Worm (Caenorhabditis elegans) whole organism, L1 larva: ENCODE results near the gene F26F4.2.
A peak's percentile ranks its signal among the peaks of the same experiment; 100 is the strongest.

ENCODE experiments used
- C04F5.9 ChIP-seq: sonication (generic microtip); optimal IDR thresholded peaks from 2 replicates; lab custom pipeline; 2016; ENCODE audit warnings: missing genetic modification characterization, missing compliant biosample characterization
- C34B4.2 ChIP-seq: sonication (generic microtip); optimal IDR thresholded peaks from 2 replicates; lab custom pipeline; 2017; ENCODE audit warnings: mild to moderate bottlenecking, missing genetic modification characterization, missing compliant biosample characterization
- aha-1 ChIP-seq: fragments of 150-350 bp; optimal IDR thresholded peaks from 2 replicates; lab custom pipeline; 2014; ENCODE audit warnings: missing biosample characterization, missing genetic modification characterization
- ama-1 ChIP-seq: fragments of 150-350 bp; optimal IDR thresholded peaks from 2 replicates; lab custom pipeline; 2014
- blmp-1 ChIP-seq: fragments of 150-350 bp; optimal IDR thresholded peaks from 2 replicates; lab custom pipeline; 2014; ENCODE audit warnings: missing biosample characterization, missing genetic modification characterization
- ceh-82 ChIP-seq, 3 experiments: fragments of 150-350 bp in 1 of 3; sonication (generic microtip) in 2 of 3; optimal IDR thresholded peaks; 2 replicates each; lab custom pipeline; 2014 to 2017; ENCODE audit warnings: missing biosample characterization in 3 of 3, missing genetic modification characterization in 3 of 3
- ceh-88 ChIP-seq: fragments of 200-800 bp; sonication (Bioruptor generic); IDR thresholded peaks from 2 replicates; pipeline ENCODE4 v1.3.6; 2022; ENCODE audit warnings: missing genetic modification characterization, missing compliant biosample characterization
- dpl-1 ChIP-seq, 3 experiments: fragments of 150-350 bp in 2 of 3; sonication (generic microtip) in 1 of 3; optimal IDR thresholded peaks; 2 replicates each; lab custom pipeline; 2014 to 2017; ENCODE audit warnings: missing biosample characterization in 3 of 3, missing genetic modification characterization in 3 of 3, missing genetic modification reagents in 3 of 3
- efl-1 ChIP-seq, 4 experiments: fragments of 150-350 bp; optimal IDR thresholded peaks in 3 of 4; peaks in 1 of 4; 1 replicate in 1 of 4; 2 replicates in 3 of 4; lab custom pipeline; 2014; ENCODE audit warnings: missing biosample characterization in 2 of 4, missing genetic modification characterization in 2 of 4, missing genetic modification reagents in 2 of 4
- efl-3 ChIP-seq: fragments of 200-800 bp; sonication (Bioruptor generic); optimal IDR thresholded peaks from 2 replicates; lab custom pipeline; 2018; ENCODE audit warnings: mild to moderate bottlenecking, missing genetic modification characterization, missing compliant biosample characterization
- egl-27 ChIP-seq, 2 experiments: fragments of 150-350 bp in 1 of 2; sonication (generic microtip); optimal IDR thresholded peaks; 3 replicates each; lab custom pipeline; 2017 to 2018; ENCODE audit warnings: missing biosample characterization in 2 of 2, missing genetic modification characterization in 2 of 2, missing genetic modification reagents in 2 of 2
- ets-5 ChIP-seq: fragments of 200-800 bp; sonication (Bioruptor generic); IDR thresholded peaks from 2 replicates; pipeline ENCODE4 v1.3.6; 2022; ENCODE audit warnings: missing genetic modification characterization, missing compliant biosample characterization
- fkh-4 ChIP-seq: sonication (generic microtip); optimal IDR thresholded peaks from 2 replicates; lab custom pipeline; 2016; ENCODE audit warnings: missing compliant biosample characterization, missing genetic modification characterization, borderline replicate concordance
- fos-1 ChIP-seq: fragments of 150-350 bp; optimal IDR thresholded peaks from 2 replicates; lab custom pipeline; 2014; ENCODE audit warnings: missing biosample characterization, missing genetic modification characterization
- hlh-4 ChIP-seq: sonication (generic microtip); optimal IDR thresholded peaks from 2 replicates; lab custom pipeline; 2016; ENCODE audit warnings: mild to moderate bottlenecking, missing genetic modification characterization, missing compliant biosample characterization
- jun-1 ChIP-seq: fragments of 150-350 bp; optimal IDR thresholded peaks from 2 replicates; lab custom pipeline; 2014; ENCODE audit warnings: missing biosample characterization, missing genetic modification reagents, missing genetic modification characterization
- lin-13 ChIP-seq: fragments of 150-350 bp; optimal IDR thresholded peaks from 2 replicates; lab custom pipeline; 2014; ENCODE audit warnings: missing biosample characterization, missing genetic modification reagents, missing genetic modification characterization
- lin-14 ChIP-seq: fragments of 200-800 bp; sonication (Bioruptor generic); optimal IDR thresholded peaks from 2 replicates; lab custom pipeline; 2018; ENCODE audit warnings: mild to moderate bottlenecking, missing genetic modification characterization, moderate library complexity, missing compliant biosample characterization
- lin-15B ChIP-seq: fragments of 150-350 bp; sonication (generic microtip); optimal IDR thresholded peaks from 3 replicates; lab custom pipeline; 2014; ENCODE audit warnings: missing biosample characterization, missing genetic modification characterization
- lin-35 ChIP-seq, 2 experiments: fragments of 150-350 bp; optimal IDR thresholded peaks; 2 replicates each; lab custom pipeline; 2014; ENCODE audit warnings: missing biosample characterization in 2 of 2, missing genetic modification characterization in 2 of 2, missing genetic modification reagents in 2 of 2
- lin-39 ChIP-seq: fragments of 150-350 bp; optimal IDR thresholded peaks from 2 replicates; lab custom pipeline; 2014; ENCODE audit warnings: missing biosample characterization, missing genetic modification reagents, missing genetic modification characterization
- lsy-2 ChIP-seq, 2 experiments: fragments of 150-350 bp; optimal IDR thresholded peaks; 2 replicates each; lab custom pipeline; 2014; ENCODE audit warnings: missing biosample characterization in 2 of 2, missing genetic modification characterization in 2 of 2
- mdl-1 ChIP-seq, 2 experiments: fragments of 150-350 bp; optimal IDR thresholded peaks; 2 replicates each; lab custom pipeline; 2014 to 2017; ENCODE audit warnings: missing biosample characterization in 2 of 2, missing genetic modification characterization in 2 of 2, inconsistent platforms in 1 of 2
- mef-2 ChIP-seq: fragments of 150-350 bp; optimal IDR thresholded peaks from 2 replicates; lab custom pipeline; 2014; ENCODE audit warnings: missing biosample characterization, missing genetic modification characterization
- mep-1 ChIP-seq: fragments of 150-350 bp; optimal IDR thresholded peaks from 2 replicates; lab custom pipeline; 2014; ENCODE audit warnings: missing biosample characterization, missing genetic modification characterization
- nhr-11 ChIP-seq: fragments of 150-350 bp; optimal IDR thresholded peaks from 2 replicates; lab custom pipeline; 2014; ENCODE audit warnings: missing biosample characterization, missing genetic modification characterization
- nhr-12 ChIP-seq: sonication (generic microtip); optimal IDR thresholded peaks from 2 replicates; lab custom pipeline; 2017; ENCODE audit warnings: missing biosample characterization, missing genetic modification characterization
- nhr-19 ChIP-seq: fragments of 200-800 bp; sonication (Bioruptor generic); conservative IDR thresholded peaks from 2 replicates; pipeline ENCODE4 v1.3.6; 2022; ENCODE audit warnings: missing genetic modification characterization, missing compliant biosample characterization
- nhr-28 ChIP-seq: fragments of 150-350 bp; optimal IDR thresholded peaks from 2 replicates; lab custom pipeline; 2014; ENCODE audit warnings: missing biosample characterization, missing genetic modification characterization
- nhr-47 ChIP-seq: sonication (generic microtip); optimal IDR thresholded peaks from 2 replicates; lab custom pipeline; 2016; ENCODE audit warnings: mild to moderate bottlenecking, missing genetic modification characterization, moderate library complexity, missing compliant biosample characterization
- nhr-71 ChIP-seq: sonication (generic microtip); optimal IDR thresholded peaks from 2 replicates; lab custom pipeline; 2016; ENCODE audit warnings: mild to moderate bottlenecking, missing genetic modification characterization, moderate library complexity, missing compliant biosample characterization
- nhr-77 ChIP-seq: fragments of 150-350 bp; optimal IDR thresholded peaks from 2 replicates; lab custom pipeline; 2014; ENCODE audit warnings: missing biosample characterization, missing genetic modification characterization
- nhr-84 ChIP-seq: sonication (generic microtip); optimal IDR thresholded peaks from 2 replicates; lab custom pipeline; 2017; ENCODE audit warnings: missing biosample characterization, missing genetic modification characterization
- nhr-85 ChIP-seq: sonication (generic microtip); peaks from one replicate; lab custom pipeline; 2016; ENCODE audit warnings: missing genetic modification characterization, inconsistent platforms, missing compliant biosample characterization
- nhr-90 ChIP-seq: sonication (generic microtip); optimal IDR thresholded peaks from 2 replicates; lab custom pipeline; 2016; ENCODE audit warnings: mild to moderate bottlenecking, missing genetic modification characterization, missing compliant biosample characterization; ENCODE audit not compliant: poor library complexity
- pax-3 ChIP-seq: fragments of 200-800 bp; sonication (Bioruptor generic); optimal IDR thresholded peaks from 2 replicates; lab custom pipeline; 2018; ENCODE audit warnings: mild to moderate bottlenecking, missing genetic modification characterization, moderate library complexity, missing compliant biosample characterization
- rnt-1 ChIP-seq: sonication (generic microtip); optimal IDR thresholded peaks from 2 replicates; lab custom pipeline; 2016; ENCODE audit warnings: mild to moderate bottlenecking, missing genetic modification characterization, moderate library complexity, missing compliant biosample characterization
- snpc-4 ChIP-seq: fragments of 150-350 bp; optimal IDR thresholded peaks from 2 replicates; lab custom pipeline; 2014; ENCODE audit warnings: missing biosample characterization, missing genetic modification characterization
- snu-23 ChIP-seq: sonication (generic microtip); optimal IDR thresholded peaks from 2 replicates; lab custom pipeline; 2016; ENCODE audit warnings: missing genetic modification characterization, missing compliant biosample characterization
- sox-4 ChIP-seq: sonication (generic microtip); optimal IDR thresholded peaks from 2 replicates; lab custom pipeline; 2016; ENCODE audit warnings: missing genetic modification characterization, missing compliant biosample characterization
- sptf-1 ChIP-seq: fragments of 150-350 bp; optimal IDR thresholded peaks from 2 replicates; lab custom pipeline; 2014; ENCODE audit warnings: missing biosample characterization, missing genetic modification characterization
- swsn-7 ChIP-seq: sonication (generic microtip); optimal IDR thresholded peaks from 2 replicates; lab custom pipeline; 2016; ENCODE audit warnings: missing genetic modification characterization, missing compliant biosample characterization
- unc-130 ChIP-seq: fragments of 150-350 bp; optimal IDR thresholded peaks from 2 replicates; lab custom pipeline; 2017; ENCODE audit warnings: missing biosample characterization, missing genetic modification characterization, inconsistent platforms
- vab-15 ChIP-seq: sonication (generic microtip); optimal IDR thresholded peaks from 2 replicates; lab custom pipeline; 2017; ENCODE audit warnings: missing genotype, mild to moderate bottlenecking, missing genetic modification characterization, missing compliant biosample characterization
- xbp-1 ChIP-seq: sonication (generic microtip); optimal IDR thresholded peaks from 2 replicates; lab custom pipeline; 2016; ENCODE audit warnings: missing genetic modification characterization, missing compliant biosample characterization
- zag-1 ChIP-seq: fragments of 150-350 bp; optimal IDR thresholded peaks from 2 replicates; lab custom pipeline; 2014; ENCODE audit warnings: missing biosample characterization, missing genetic modification characterization
- ztf-11 ChIP-seq, 2 experiments: sonication (generic microtip); optimal IDR thresholded peaks; 2 replicates each; lab custom pipeline; 2016 to 2017; ENCODE audit warnings: missing genetic modification characterization in 2 of 2, missing biosample characterization in 1 of 2, missing compliant biosample characterization in 1 of 2

Gene F26F4.2

DNA sequence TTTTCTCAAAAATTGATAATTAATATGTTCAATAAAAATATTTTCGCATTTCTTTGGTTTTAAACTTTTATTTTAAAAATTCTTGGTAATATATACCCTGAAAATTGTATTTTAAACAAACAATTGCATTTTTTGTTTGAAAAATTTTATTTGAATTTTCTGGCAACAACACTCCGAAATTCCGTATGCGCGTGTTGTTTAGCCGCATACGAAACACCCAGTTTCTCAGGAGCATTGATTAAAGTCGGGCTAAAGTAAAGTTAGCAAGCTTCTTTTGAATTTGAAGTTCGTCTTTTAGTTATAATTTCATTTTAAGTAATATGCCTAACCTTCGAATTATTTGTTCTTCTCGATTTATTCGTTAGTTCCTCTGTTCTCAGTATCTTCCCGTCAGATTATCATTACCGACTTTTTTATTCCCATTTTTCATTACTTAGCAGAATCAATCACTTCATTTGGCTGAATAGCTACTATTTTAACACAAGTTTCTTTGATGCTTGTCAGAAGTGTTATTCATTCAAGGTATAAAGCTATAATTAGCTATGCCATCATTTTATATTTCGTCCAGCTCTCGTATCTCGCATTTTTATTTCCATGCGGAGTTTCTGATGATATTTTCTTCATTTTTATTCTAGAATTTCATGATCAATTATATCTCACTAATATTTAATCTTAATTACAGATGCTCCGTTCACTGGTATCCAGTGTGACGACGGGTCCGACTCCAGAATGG lies 24.0 kb downstream of the F26F4.2 start, which contains the start of gene mrps-18C:
Gene mrps-18C (plus strand): TSS at position 683 of the 733 bp plus-strand sequence.
- TF ChIP-seq nhr-84 (tag; lab: Kevin White, UChicago) (no peak), lin-39 (no peak), egl-27 (tag; optimal IDR thresholded peaks at IDR 0.05; lab: Kevin White, UChicago) (no peak), unc-130 (tag; lab: Kevin White, UChicago) (no peak), C04F5.9 (tag; lab: Kevin White, UChicago) (no peak), vab-15 (no peak), lin-35 (GFP tag; optimal IDR thresholded peaks at IDR 0.05; lab: Kevin White, UChicago) (peak; percentile 60 to 69), fos-1 (no peak), nhr-77 (tag; lab: Kevin White, UChicago) (no peak), dpl-1 (GFP tag; optimal IDR thresholded peaks at IDR 0.05; lab: Kevin White, UChicago) (peak; percentile 42 to 70 (median 59)), pax-3 (no peak), lsy-2 (tag; optimal IDR thresholded peaks at IDR 0.05; lab: Kevin White, UChicago) (peak; percentile 19 to 60), snu-23 (GFP tag; lab: Kevin White, UChicago) (peak; percentile 16), fkh-4 (tag; lab: Kevin White, UChicago) (no peak), efl-3 (GFP tag; lab: Kevin White, UChicago) (no peak), lin-15B (tag; lab: Kevin White, UChicago) (peak; percentile 34), nhr-19 (GFP tag; lab: Robert Waterston, UW) (no peak), swsn-7 (tag; lab: Kevin White, UChicago) (no peak), lin-14 (GFP tag; lab: Kevin White, UChicago) (no peak), nhr-71 (tag; lab: Kevin White, UChicago) (peak; percentile 45), ceh-82 (tag; optimal IDR thresholded peaks at IDR 0.05; lab: Kevin White, UChicago) (peak in 1 of 3 experiments; percentile 11), nhr-85 (tag; lab: Kevin White, UChicago) (peak; percentile 2), mef-2 (no peak), nhr-28 (tag; lab: Kevin White, UChicago) (no peak), nhr-47 (tag; lab: Kevin White, UChicago) (peak; percentile 49), snpc-4 (tag; lab: Kevin White, UChicago) (no peak), sox-4 (tag; lab: Kevin White, UChicago) (no peak), jun-1 (no peak), ztf-11 (tag; optimal IDR thresholded peaks at IDR 0.05; lab: Kevin White, UChicago) (no peak), mep-1 (tag; lab: Kevin White, UChicago) (peak; percentile 47), rnt-1 (tag; lab: Kevin White, UChicago) (peak; percentile 35), nhr-11 (no peak), mdl-1 (tag; optimal IDR thresholded peaks at IDR 0.05; lab: Kevin White, UChicago) (no peak), C34B4.2 (tag; lab: Kevin White, UChicago) (no peak), ets-5 (GFP tag; lab: Robert Waterston, UW) (no peak), aha-1 (tag; lab: Kevin White, UChicago) (no peak), blmp-1 (tag; lab: Kevin White, UChicago) (peak; percentile 18), nhr-12 (no peak), nhr-90 (tag; lab: Kevin White, UChicago) (no peak), ceh-88 (GFP tag; lab: Robert Waterston, UW) (no peak), zag-1 (no peak), xbp-1 (tag; lab: Kevin White, UChicago) (no peak), ama-1 (lab: Kevin White, UChicago) (no peak), efl-1 (optimal IDR thresholded peaks at IDR 0.05; lab: Kevin White, UChicago) (peak; percentile 48 to 66), efl-1 (GFP tag; optimal IDR thresholded peaks at IDR 0.05 in 1 of 2; lab: Kevin White, UChicago) (peak; percentile 68 to 96), lin-13 (GFP tag; lab: Kevin White, UChicago) (no peak), sptf-1 (tag; lab: Kevin White, UChicago) (no peak), hlh-4 (no peak)
